Fruit fly (Drosophila melanogaster) whole organism, wandering third instar larva: Measurements from ENCODE around the gene CG13721.

Source experiments
- Abd-B ChIP-seq: fragments of >200 bp; optimal IDR thresholded peaks from 2 replicates; lab custom pipeline; 2017; ENCODE audit warnings: missing biosample characterization, missing genetic modification characterization
- CG32264 ChIP-seq: fragments of 200-800 bp; sonication (Bioruptor generic); optimal IDR thresholded peaks from 2 replicates; lab custom pipeline; 2016; ENCODE audit warnings: missing biosample characterization, missing genetic modification characterization
- CG9705 ChIP-seq: fragments of 200-800 bp; sonication (Bioruptor generic); optimal IDR thresholded peaks from 2 replicates; lab custom pipeline; 2018; ENCODE audit warnings: missing biosample characterization, mild to moderate bottlenecking, missing genetic modification characterization
- CrebA ChIP-seq: fragments of 200-800 bp; sonication (Bioruptor generic); optimal IDR thresholded peaks from 2 replicates; lab custom pipeline; 2016; ENCODE audit warnings: missing biosample characterization, mild to moderate bottlenecking, missing genetic modification characterization, borderline replicate concordance
- Dfd ChIP-seq: fragments of >200 bp; optimal IDR thresholded peaks from 2 replicates; lab custom pipeline; 2017; ENCODE audit warnings: missing biosample characterization, missing genetic modification characterization
- Dif ChIP-seq: fragments of 200-275, 200-300 bp; sonication (Bioruptor generic); optimal IDR thresholded peaks from 2 replicates; lab custom pipeline; 2018; ENCODE audit warnings: missing biosample characterization, missing genetic modification characterization; ENCODE audit not compliant: partially characterized antibody
- GATAd ChIP-seq: sonication (Bioruptor generic); optimal IDR thresholded peaks from 2 replicates; lab custom pipeline; 2016; ENCODE audit warnings: missing biosample characterization, missing genetic modification characterization
- HLH106 ChIP-seq: fragments of 200-800 bp; optimal IDR thresholded peaks from 3 replicates; lab custom pipeline; 2019; ENCODE audit warnings: missing biosample characterization, mild to moderate bottlenecking, missing genetic modification characterization, moderate library complexity
- Hnf4 ChIP-seq: fragments of 200-800 bp; sonication (Bioruptor generic); optimal IDR thresholded peaks from 2 replicates; lab custom pipeline; 2016; ENCODE audit warnings: missing biosample characterization, mild to moderate bottlenecking, missing genetic modification characterization
- Hr78 ChIP-seq: fragments of >200 bp; optimal IDR thresholded peaks from 2 replicates; lab custom pipeline; 2017; ENCODE audit warnings: missing biosample characterization, missing genetic modification characterization
- Hr83 ChIP-seq: fragments of 200-300 bp; sonication (Bioruptor generic); optimal IDR thresholded peaks from 2 replicates; lab custom pipeline; 2016; ENCODE audit warnings: missing biosample characterization, mild to moderate bottlenecking, missing genetic modification characterization, moderate library complexity; ENCODE audit not compliant: poor library complexity, severe bottlenecking
- Jra ChIP-seq: sonication (Bioruptor generic); optimal IDR thresholded peaks from 2 replicates; lab custom pipeline; 2016; ENCODE audit warnings: missing biosample characterization, missing genetic modification characterization
- Mio ChIP-seq: sonication (Bioruptor generic); optimal IDR thresholded peaks from 2 replicates; lab custom pipeline; 2016; ENCODE audit warnings: missing biosample characterization, missing genetic modification characterization
- Myc ChIP-seq: fragments of >200 bp; optimal IDR thresholded peaks from 2 replicates; lab custom pipeline; 2017
- N ChIP-seq: fragments of >200 bp; optimal IDR thresholded peaks from 2 replicates; lab custom pipeline; 2018; ENCODE audit warnings: missing biosample characterization, missing external identifiers, missing genetic modification characterization
- OdsH ChIP-seq: fragments of 200-800 bp; sonication (Bioruptor generic); optimal IDR thresholded peaks from 2 replicates; lab custom pipeline; 2016; ENCODE audit warnings: missing biosample characterization, mild to moderate bottlenecking, missing genetic modification characterization
- Rel ChIP-seq, 2 experiments: fragments of 200-800 bp; sonication (Bioruptor generic) in 1 of 2; optimal IDR thresholded peaks; 2 replicates in 1 of 2; 3 replicates in 1 of 2; lab custom pipeline; 2016 to 2019; ENCODE audit warnings: mild to moderate bottlenecking in 2 of 2, missing biosample characterization in 2 of 2, missing genetic modification characterization in 2 of 2, moderate library complexity in 1 of 2
- Sp1 ChIP-seq: fragments of 200-800 bp; sonication (Bioruptor generic); optimal IDR thresholded peaks from 3 replicates; lab custom pipeline; 2019; ENCODE audit warnings: missing biosample characterization, mild to moderate bottlenecking, missing genetic modification characterization, moderate library complexity
- Vsx2 ChIP-seq: fragments of 200-300, 225-300 bp; sonication (Bioruptor generic); optimal IDR thresholded peaks from 2 replicates; lab custom pipeline; 2018; ENCODE audit warnings: missing biosample characterization, missing genetic modification characterization; ENCODE audit not compliant: partially characterized antibody
- br ChIP-seq: fragments of 200-800 bp; sonication (Bioruptor generic); optimal IDR thresholded peaks from 2 replicates; lab custom pipeline; 2016; ENCODE audit warnings: missing biosample characterization, missing genetic modification characterization
- brk ChIP-seq: fragments of 200-800 bp; sonication (Bioruptor generic); optimal IDR thresholded peaks from 2 replicates; lab custom pipeline; 2016; ENCODE audit warnings: missing biosample characterization, mild to moderate bottlenecking, missing genetic modification characterization
- dl ChIP-seq, 2 experiments: fragments of 175-275, 200-275 bp in 1 of 2; fragments of 200-275 bp in 1 of 2; sonication (Bioruptor generic); optimal IDR thresholded peaks; lab custom pipeline; 2018; ENCODE audit warnings: mild to moderate bottlenecking in 2 of 2, missing biosample characterization in 2 of 2, missing genetic modification characterization in 2 of 2, moderate library complexity in 2 of 2; ENCODE audit not compliant: partially characterized antibody in 2 of 2, insufficient read depth in 1 of 2
- dmrt93B ChIP-seq: fragments of 200-800 bp; sonication (Bioruptor generic); optimal IDR thresholded peaks from 2 replicates; lab custom pipeline; 2018; ENCODE audit warnings: missing biosample characterization, mild to moderate bottlenecking, missing genetic modification characterization
- dsf ChIP-seq: sonication (Bioruptor generic); optimal IDR thresholded peaks from 2 replicates; lab custom pipeline; 2016; ENCODE audit warnings: missing biosample characterization, missing genetic modification characterization, borderline replicate concordance
- ey ChIP-seq: fragments of 200-800 bp; sonication (Bioruptor generic); optimal IDR thresholded peaks from 2 replicates; lab custom pipeline; 2016; ENCODE audit warnings: missing biosample characterization, missing genetic modification characterization
- foxo ChIP-seq, 2 experiments: fragments of 200-800 bp; sonication (Bioruptor generic); optimal IDR thresholded peaks; 2 replicates in 1 of 2; 3 replicates in 1 of 2; lab custom pipeline; 2016 to 2017; ENCODE audit warnings: missing biosample characterization in 2 of 2, missing genetic modification characterization in 2 of 2
- fru ChIP-seq: fragments of 200-800 bp; sonication (Bioruptor generic); optimal IDR thresholded peaks from 3 replicates; lab custom pipeline; 2016; ENCODE audit warnings: missing biosample characterization, mild to moderate bottlenecking, missing genetic modification characterization
- h ChIP-seq: fragments of 200-800 bp; sonication (Bioruptor generic); optimal IDR thresholded peaks from 3 replicates; lab custom pipeline; 2016; ENCODE audit warnings: missing biosample characterization, mild to moderate bottlenecking, missing genetic modification characterization
- jim ChIP-seq: fragments of 175-275, 200-325 bp; sonication (Bioruptor generic); optimal IDR thresholded peaks from 2 replicates; lab custom pipeline; 2016; ENCODE audit warnings: missing biosample characterization, mild to moderate bottlenecking, missing genetic modification characterization
- lola ChIP-seq: fragments of >200 bp; optimal IDR thresholded peaks from 2 replicates; lab custom pipeline; 2017; ENCODE audit warnings: missing biosample characterization, missing genetic modification characterization
- pan ChIP-seq: fragments of >200 bp; optimal IDR thresholded peaks from 2 replicates; lab custom pipeline; 2017
- psq ChIP-seq: fragments of 200-800 bp; sonication (Bioruptor generic); optimal IDR thresholded peaks from 3 replicates; lab custom pipeline; 2017; ENCODE audit warnings: missing biosample characterization, mild to moderate bottlenecking, missing genetic modification characterization, moderate library complexity
- rgr ChIP-seq: fragments of 200-800 bp; sonication (Bioruptor generic); optimal IDR thresholded peaks from 3 replicates; lab custom pipeline; 2016; ENCODE audit warnings: missing biosample characterization, mild to moderate bottlenecking, missing genetic modification characterization
- sage ChIP-seq: fragments of 200-800 bp; sonication (Bioruptor generic); optimal IDR thresholded peaks from 2 replicates; lab custom pipeline; 2016; ENCODE audit warnings: missing biosample characterization, mild to moderate bottlenecking, missing genetic modification characterization
- sv ChIP-seq: fragments of 200-800 bp; sonication (Bioruptor generic); optimal IDR thresholded peaks from 3 replicates; lab custom pipeline; 2016; ENCODE audit warnings: missing biosample characterization, missing genetic modification characterization
- tai ChIP-seq: sonication (Bioruptor generic); optimal IDR thresholded peaks from 2 replicates; lab custom pipeline; 2016; ENCODE audit warnings: missing biosample characterization, missing genetic modification characterization
- usp ChIP-seq: fragments of >200 bp; optimal IDR thresholded peaks from 2 replicates; lab custom pipeline; 2017; ENCODE audit warnings: missing biosample characterization, missing genetic modification characterization
- woc ChIP-seq: sonication (Bioruptor generic); optimal IDR thresholded peaks from 2 replicates; lab custom pipeline; 2016; ENCODE audit warnings: missing biosample characterization, mild to moderate bottlenecking, missing genetic modification characterization

Gene CG13721

dm6 chr3L:4500400-4500799 is 2.8 kb upstream of the CG13721 start, which contains the start of gene CG13720:
TSS of gene CG13720 (minus strand) at chr3L:4500500.
- TF ChIP-seq h (GFP tag; lab: Kevin White, UChicago) (no peak), usp (GFP tag; lab: Kevin White, UChicago) (no peak), Jra (GFP tag; lab: Kevin White, UChicago) (no peak), Rel (GFP tag; optimal IDR thresholded peaks at IDR 0.05; lab: Kevin White, UChicago) (no peak), Rel (tag; optimal IDR thresholded peaks at IDR 0.05; lab: Kevin White, UChicago) (no peak)
- TF ChIP-seq, all 38 proteins: peak for 0

DNA sequence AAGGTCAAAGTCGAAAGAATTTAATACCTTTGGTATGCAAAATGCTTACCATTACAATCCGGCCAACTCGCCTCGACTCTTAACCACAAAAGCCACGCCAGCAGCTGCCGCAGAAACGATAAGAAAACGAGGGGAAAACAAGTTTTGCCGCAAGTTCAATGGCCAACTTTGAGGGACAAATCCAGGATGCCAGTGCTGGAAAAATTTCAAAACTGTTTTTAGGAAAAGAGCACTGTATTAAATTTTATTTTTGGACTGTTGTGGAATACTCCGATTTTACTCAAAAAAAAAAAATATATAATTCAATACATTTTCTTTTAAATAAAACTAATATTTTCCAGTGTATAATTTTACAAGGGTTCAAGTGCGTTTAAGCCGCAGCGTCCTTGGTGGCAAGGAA is 3.0 kb downstream of the CG13721 start:
- peak; percentile 10 for TF ChIP-seq CrebA (GFP tag; lab: Kevin White, UChicago)
- peak; percentile 74 for TF ChIP-seq psq (GFP tag; lab: Kevin White, UChicago)
- TF ChIP-seq Myc (lab: Kevin White, UChicago) = no peak
- peak; percentile 76 for TF ChIP-seq HLH106
- TF ChIP-seq dmrt93B (GFP tag; lab: Kevin White, UChicago) = peak; percentile 48
- no peak for TF ChIP-seq Hr78 (GFP tag; lab: Kevin White, UChicago)
- TF ChIP-seq Sp1 (GFP tag; lab: Kevin White, UChicago) = peak; percentile 73
- TF ChIP-seq pan (lab: Kevin White, UChicago) = no peak
- peak; percentile 30 for TF ChIP-seq tai (GFP tag; lab: Kevin White, UChicago)
- TF ChIP-seq jim (GFP tag; lab: Kevin White, UChicago) = no peak
- TF ChIP-seq rgr (GFP tag; lab: Kevin White, UChicago) = peak; percentile 73
- TF ChIP-seq Hr83 (GFP tag; lab: Kevin White, UChicago) = no peak
- no peak for TF ChIP-seq dsf (GFP tag; lab: Kevin White, UChicago)
- no peak for TF ChIP-seq Mio (GFP tag; lab: Kevin White, UChicago)
- TF ChIP-seq Jra (GFP tag; lab: Kevin White, UChicago) = no peak
- peak; percentile 64 for TF ChIP-seq sage (GFP tag; lab: Kevin White, UChicago)
- TF ChIP-seq foxo (GFP tag; optimal IDR thresholded peaks at IDR 0.05; lab: Kevin White, UChicago) = peak in 1 of 2 experiments; percentile 74
- TF ChIP-seq Hnf4 = peak; percentile 41
- peak; percentile 70 for TF ChIP-seq brk (GFP tag; lab: Kevin White, UChicago)
- TF ChIP-seq CG32264 = no peak
- no peak for TF ChIP-seq lola (GFP tag; lab: Kevin White, UChicago)
- peak; percentile 78 for TF ChIP-seq h (GFP tag; lab: Kevin White, UChicago)
- peak; percentile 74 for TF ChIP-seq OdsH (GFP tag; lab: Kevin White, UChicago)
- TF ChIP-seq br (GFP tag; lab: Kevin White, UChicago) = peak; percentile 69
- TF ChIP-seq usp (GFP tag; lab: Kevin White, UChicago) = no peak
- TF ChIP-seq dl (GFP tag; optimal IDR thresholded peaks at IDR 0.05; lab: Kevin White, UChicago; ENCODE audit: insufficient read depth in 1 of 2, partially characterized antibody in 2 of 2) = no peak
- no peak for TF ChIP-seq N (GFP tag; lab: Kevin White, UChicago)
- no peak for TF ChIP-seq Dfd
- TF ChIP-seq Abd-B = no peak
- TF ChIP-seq Rel (GFP tag; optimal IDR thresholded peaks at IDR 0.05; lab: Kevin White, UChicago) = no peak
- TF ChIP-seq Rel (tag; optimal IDR thresholded peaks at IDR 0.05; lab: Kevin White, UChicago) = no peak
- TF ChIP-seq GATAd = no peak
- peak; percentile 34 for TF ChIP-seq CG9705
- no peak for TF ChIP-seq Vsx2 (GFP tag; lab: Kevin White, UChicago)
- TF ChIP-seq sv = no peak
- TF ChIP-seq woc (GFP tag; lab: Kevin White, UChicago) = peak; percentile 55
- TF ChIP-seq Dif = no peak
- TF ChIP-seq fru (GFP tag; lab: Kevin White, UChicago) = peak; percentile 71
- TF ChIP-seq ey = peak; percentile 54

- TF ChIP-seq Rel (GFP tag; optimal IDR thresholded peaks at IDR 0.05; lab: Kevin White, UChicago) (no peak), Rel (tag; optimal IDR thresholded peaks at IDR 0.05; lab: Kevin White, UChicago) (peak; percentile 23), OdsH (GFP tag; lab: Kevin White, UChicago) (no peak)
- TF ChIP-seq, all 38 proteins: peak for 1
These were observed 4.0 kb downstream of the CG13721 start for dm6 chr3L:4493609-4494008.
